Worm (Caenorhabditis elegans) whole organism, L3 larva: Measurements from ENCODE around the gene dhs-20.

Experiments
- R02D3.7 ChIP-seq: fragments of 150-350 bp; optimal IDR thresholded peaks from 2 replicates; lab custom pipeline; 2014; ENCODE audit warnings: missing biosample characterization, missing genetic modification characterization
- aly-2 ChIP-seq: fragments of 150-350 bp; optimal IDR thresholded peaks from 2 replicates; lab custom pipeline; 2014; ENCODE audit warnings: missing biosample characterization, missing genetic modification characterization
- ceh-16 ChIP-seq: sonication (generic microtip); optimal IDR thresholded peaks from 2 replicates; lab custom pipeline; 2017; ENCODE audit warnings: missing biosample characterization, missing genetic modification characterization
- ceh-28 ChIP-seq: fragments of 150-350 bp; optimal IDR thresholded peaks from 2 replicates; lab custom pipeline; 2014; ENCODE audit warnings: missing biosample characterization, missing genetic modification reagents, missing genetic modification characterization
- ceh-82 ChIP-seq: fragments of 150-350 bp; optimal IDR thresholded peaks from 2 replicates; lab custom pipeline; 2014; ENCODE audit warnings: missing biosample characterization, missing genetic modification characterization
- daf-12 ChIP-seq: fragments of 150-350 bp; optimal IDR thresholded peaks from 2 replicates; lab custom pipeline; 2014; ENCODE audit warnings: missing biosample characterization, missing genetic modification reagents, missing genetic modification characterization
- egl-27 ChIP-seq: sonication (generic microtip); optimal IDR thresholded peaks from 4 replicates; lab custom pipeline; 2017; ENCODE audit warnings: missing biosample characterization, missing genetic modification reagents, missing genetic modification characterization
- elt-1 ChIP-seq: fragments of 150-350 bp; optimal IDR thresholded peaks from 2 replicates; lab custom pipeline; 2014; ENCODE audit warnings: missing biosample characterization, missing genetic modification characterization
- elt-2 ChIP-seq: sonication (generic microtip); optimal IDR thresholded peaks from 2 replicates; lab custom pipeline; 2016; ENCODE audit warnings: missing genetic modification reagents, mild to moderate bottlenecking, missing genetic modification characterization, missing compliant biosample characterization
- elt-3 ChIP-seq, 3 experiments: fragments of 150-350 bp in 1 of 3; sonication (generic microtip) in 2 of 3; optimal IDR thresholded peaks; 2 replicates in 2 of 3; 4 replicates in 1 of 3; lab custom pipeline; 2014 to 2017; ENCODE audit warnings: missing biosample characterization in 3 of 3, missing genetic modification characterization in 3 of 3
- fkh-2 ChIP-seq: fragments of 150-350 bp; optimal IDR thresholded peaks from 2 replicates; lab custom pipeline; 2014; ENCODE audit warnings: missing biosample characterization, missing genetic modification reagents, missing genetic modification characterization
- fos-1 ChIP-seq: fragments of 150-350 bp; optimal IDR thresholded peaks from 2 replicates; lab custom pipeline; 2014; ENCODE audit warnings: missing biosample characterization, missing genetic modification characterization
- jun-1 ChIP-seq: fragments of 150-350 bp; optimal IDR thresholded peaks from 2 replicates; lab custom pipeline; 2014; ENCODE audit warnings: missing biosample characterization, missing genetic modification reagents, missing genetic modification characterization
- lin-15B ChIP-seq: fragments of 150-350 bp; optimal IDR thresholded peaks from 2 replicates; lab custom pipeline; 2014; ENCODE audit warnings: missing biosample characterization, missing genetic modification characterization
- lsy-12 ChIP-seq: sonication (generic microtip); optimal IDR thresholded peaks from 2 replicates; lab custom pipeline; 2016; ENCODE audit warnings: mild to moderate bottlenecking, missing genetic modification characterization, missing compliant biosample characterization
- mdl-1 ChIP-seq: fragments of 150-350 bp; optimal IDR thresholded peaks from 2 replicates; lab custom pipeline; 2014; ENCODE audit warnings: missing biosample characterization, missing genetic modification characterization
- nfya-1 ChIP-seq: sonication (generic microtip); optimal IDR thresholded peaks from 2 replicates; lab custom pipeline; 2017; ENCODE audit warnings: missing genetic modification characterization, mild to moderate bottlenecking, missing compliant biosample characterization, antibody characterized with exemption, moderate library complexity; ENCODE audit not compliant: insufficient read depth
- nhr-11 ChIP-seq: fragments of 150-350 bp; optimal IDR thresholded peaks from 2 replicates; lab custom pipeline; 2014; ENCODE audit warnings: missing biosample characterization, missing genetic modification characterization
- nhr-12 ChIP-seq: fragments of 150-350 bp; optimal IDR thresholded peaks from 2 replicates; lab custom pipeline; 2014; ENCODE audit warnings: missing biosample characterization, missing genetic modification characterization
- nhr-23 ChIP-seq: fragments of 150-350 bp; optimal IDR thresholded peaks from 2 replicates; lab custom pipeline; 2014; ENCODE audit warnings: missing biosample characterization, missing genetic modification reagents, missing genetic modification characterization
- nhr-25 ChIP-seq: sonication (generic microtip); optimal IDR thresholded peaks from 2 replicates; lab custom pipeline; 2017; ENCODE audit warnings: missing biosample characterization, missing genetic modification characterization
- nhr-28 ChIP-seq: fragments of 150-350 bp; optimal IDR thresholded peaks from 2 replicates; lab custom pipeline; 2014; ENCODE audit warnings: missing biosample characterization, missing genetic modification characterization
- nhr-43 ChIP-seq: sonication (generic microtip); optimal IDR thresholded peaks from 2 replicates; lab custom pipeline; 2016; ENCODE audit warnings: mild to moderate bottlenecking, missing genetic modification characterization, missing compliant biosample characterization; ENCODE audit not compliant: poor library complexity, severe bottlenecking
- nhr-67 ChIP-seq: fragments of 150-350 bp; optimal IDR thresholded peaks from 2 replicates; lab custom pipeline; 2014; ENCODE audit warnings: missing biosample characterization, missing genetic modification characterization
- nhr-76 ChIP-seq: fragments of 150-350 bp; sonication (generic microtip); optimal IDR thresholded peaks from 5 replicates; lab custom pipeline; 2014; ENCODE audit warnings: missing biosample characterization, missing genetic modification characterization
- nhr-77 ChIP-seq: fragments of 150-350 bp; optimal IDR thresholded peaks from 2 replicates; lab custom pipeline; 2014; ENCODE audit warnings: missing biosample characterization, missing genetic modification characterization
- pha-4 ChIP-seq: fragments of 150-350 bp; optimal IDR thresholded peaks from 2 replicates; lab custom pipeline; 2014; ENCODE audit warnings: missing biosample characterization, missing genetic modification reagents, missing genetic modification characterization
- pqm-1 ChIP-seq: fragments of 150-350 bp; optimal IDR thresholded peaks from 2 replicates; lab custom pipeline; 2017; ENCODE audit warnings: missing biosample characterization, missing genetic modification characterization, inconsistent platforms
- sea-2 ChIP-seq: fragments of 150-350 bp; sonication (generic microtip); optimal IDR thresholded peaks from 4 replicates; lab custom pipeline; 2014; ENCODE audit warnings: missing biosample characterization, missing genetic modification reagents, missing genetic modification characterization
- skn-1 ChIP-seq: fragments of 150-350 bp; optimal IDR thresholded peaks from 2 replicates; lab custom pipeline; 2014; ENCODE audit warnings: missing biosample characterization, missing genetic modification characterization
- tbx-2 ChIP-seq: sonication (generic microtip); optimal IDR thresholded peaks from 2 replicates; lab custom pipeline; 2016; ENCODE audit warnings: mild to moderate bottlenecking, missing genetic modification characterization, missing compliant biosample characterization
- unc-62 ChIP-seq: fragments of 150-350 bp; sonication (generic microtip); optimal IDR thresholded peaks from 4 replicates; lab custom pipeline; 2014; ENCODE audit warnings: missing biosample characterization, missing genetic modification reagents, missing genetic modification characterization
- zag-1 ChIP-seq: fragments of 150-350 bp; optimal IDR thresholded peaks from 2 replicates; lab custom pipeline; 2014; ENCODE audit warnings: missing biosample characterization, missing genetic modification characterization
- ztf-11 ChIP-seq: fragments of 150-350 bp; optimal IDR thresholded peaks from 2 replicates; lab custom pipeline; 2014; ENCODE audit warnings: missing biosample characterization, missing genetic modification characterization
- ztf-4 ChIP-seq: fragments of 150-350 bp; optimal IDR thresholded peaks from 2 replicates; lab custom pipeline; 2014; ENCODE audit warnings: missing biosample characterization, missing genetic modification characterization

The dhs-20 gene

ce11 chrV:11580826-11581225, 23.5 kb downstream of the dhs-20 start, which contains the start of gene srx-90:
Gene srx-90 (plus strand): TSS chrV:11581126.
- TF ChIP-seq nhr-76 (tag; lab: Kevin White, UChicago) (no peak), nhr-25 (tag; lab: Kevin White, UChicago) (no peak), pqm-1 (tag; lab: Kevin White, UChicago) (no peak), lin-15B (tag; lab: Kevin White, UChicago) (no peak), nhr-12 (tag; lab: Kevin White, UChicago) (no peak), nhr-23 (tag; lab: Kevin White, UChicago) (no peak), nhr-77 (tag; lab: Kevin White, UChicago) (no peak), ceh-28 (no peak), daf-12 (tag; lab: Kevin White, UChicago) (no peak)

ce11 chrV:11574563-11574962, 29.8 kb downstream of the dhs-20 start:
- TF ChIP-seq mdl-1 (tag; lab: Kevin White, UChicago) (no peak), nhr-43 (tag; lab: Kevin White, UChicago) (peak; percentile 39), nfya-1 (tag; lab: Kevin White, UChicago) (peak; percentile 27), nhr-23 (tag; lab: Kevin White, UChicago) (no peak), zag-1 (tag; lab: Kevin White, UChicago) (no peak), pha-4 (tag; lab: Kevin White, UChicago) (peak; percentile 39), elt-1 (tag; lab: Kevin White, UChicago) (no peak), nhr-76 (tag; lab: Kevin White, UChicago) (no peak), pqm-1 (tag; lab: Kevin White, UChicago) (peak; percentile 11), ceh-82 (tag; lab: Kevin White, UChicago) (no peak), sea-2 (GFP tag; lab: Kevin White, UChicago) (no peak), jun-1 (tag; lab: Kevin White, UChicago) (no peak)

ce11 chrV:11572803-11573490, 31.4 kb downstream of the dhs-20 start, which contains the start of the genes H12C20.7 and nhr-68:
Gene H12C20.7 (minus strand): TSS chrV:11572990.
Gene nhr-68 (plus strand): TSS chrV:11573440.
- TF ChIP-seq elt-3 (tag; optimal IDR thresholded peaks at IDR 0.05; lab: Kevin White, UChicago), result peak in 2 of 3 experiments; percentile 75 to 77
- TF ChIP-seq tbx-2 (tag; lab: Kevin White, UChicago), result peak; percentile 87
- TF ChIP-seq egl-27 (tag; lab: Kevin White, UChicago), result peak; percentile 72
- TF ChIP-seq ztf-11 (tag; lab: Kevin White, UChicago), result no peak
- peak; percentile 50 for TF ChIP-seq elt-1 (tag; lab: Kevin White, UChicago)
- TF ChIP-seq ztf-4, result peak; percentile 52
- peak; percentile 9 for TF ChIP-seq nhr-76 (tag; lab: Kevin White, UChicago)
- TF ChIP-seq elt-2 (tag; lab: Kevin White, UChicago), result peak; percentile 99
- TF ChIP-seq nhr-67 (tag; lab: Kevin White, UChicago), result no peak
- peak; percentile 99 for TF ChIP-seq nhr-43 (tag; lab: Kevin White, UChicago)
- TF ChIP-seq zag-1 (tag; lab: Kevin White, UChicago), result no peak
- TF ChIP-seq pqm-1 (tag; lab: Kevin White, UChicago), result peak; percentile 99
- TF ChIP-seq jun-1 (tag; lab: Kevin White, UChicago), result peak; percentile 91
- TF ChIP-seq nhr-23 (tag; lab: Kevin White, UChicago), result peak; percentile 93
- TF ChIP-seq skn-1 (tag; lab: Kevin White, UChicago), result peak; percentile 77
- TF ChIP-seq mdl-1 (tag; lab: Kevin White, UChicago), result peak; percentile 76
- TF ChIP-seq fkh-2 (tag; lab: Kevin White, UChicago), result no peak
- TF ChIP-seq unc-62 (GFP tag; lab: Kevin White, UChicago), result peak; percentile 22
- TF ChIP-seq nhr-77 (tag; lab: Kevin White, UChicago), result peak; percentile 31
- TF ChIP-seq nhr-25 (tag; lab: Kevin White, UChicago), result peak; percentile 94
- peak; percentile 95 for TF ChIP-seq pha-4 (tag; lab: Kevin White, UChicago)
- peak; percentile 50 for TF ChIP-seq R02D3.7 (tag; lab: Kevin White, UChicago)
- TF ChIP-seq nhr-11 (tag; lab: Kevin White, UChicago), result no peak
- peak; percentile 65 for TF ChIP-seq nfya-1 (tag; lab: Kevin White, UChicago)
- TF ChIP-seq lin-15B (tag; lab: Kevin White, UChicago), result peak; percentile 23
- TF ChIP-seq aly-2, result no peak
- peak; percentile 60 for TF ChIP-seq fos-1
- peak; percentile 48 for TF ChIP-seq nhr-28 (tag; lab: Kevin White, UChicago)
- TF ChIP-seq lsy-12 (tag; lab: Kevin White, UChicago), result peak; percentile 95
- peak; percentile 52 for TF ChIP-seq ceh-28
- TF ChIP-seq ceh-16 (tag; lab: Kevin White, UChicago), result no peak
